Fruit fly (Drosophila melanogaster): ENCODE measurements around the gene CREG.

CREG gene

DNA sequence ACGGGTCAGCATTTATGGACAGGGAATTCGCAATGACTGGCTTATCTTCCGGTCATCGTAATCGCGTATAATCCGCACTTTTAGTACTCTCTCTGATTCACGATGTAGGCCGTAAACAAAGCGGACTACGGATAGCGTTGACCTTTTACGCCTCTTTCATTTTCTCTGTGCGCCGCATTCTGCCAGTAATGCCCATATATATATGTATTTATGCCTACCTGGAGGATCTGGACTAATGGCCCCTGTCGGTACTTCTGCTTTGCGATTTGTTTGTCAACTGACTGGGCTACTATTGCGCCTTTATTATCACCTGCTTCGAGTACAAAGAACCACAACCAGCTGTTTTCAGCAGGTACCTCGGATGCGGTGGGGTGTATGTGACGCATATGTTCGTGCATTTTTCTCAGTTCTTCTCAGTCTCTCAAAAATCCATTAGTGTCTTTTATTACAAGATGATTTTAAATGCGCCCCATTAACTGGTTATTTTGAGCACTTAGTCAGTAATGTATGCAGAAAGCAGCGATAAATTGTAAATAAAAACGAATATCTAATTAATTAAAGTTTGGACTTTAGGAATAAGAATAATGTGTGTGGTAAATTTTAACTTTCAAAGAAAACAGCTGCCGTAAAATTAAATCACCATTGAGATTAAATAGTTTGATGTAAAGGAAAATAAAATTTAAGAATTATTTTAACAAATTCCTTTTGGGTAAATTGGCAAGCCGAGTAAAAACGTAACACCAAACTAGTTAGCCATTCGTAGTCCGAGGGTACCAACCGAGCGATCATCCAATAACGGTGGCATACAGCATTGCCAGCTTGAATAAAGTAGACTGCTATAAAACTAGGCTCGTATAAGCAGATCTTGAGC lies at the start of gene CREG:
CREG (minus strand) TSS at position 323 of the 871 bp plus-strand sequence.
- TF ChIP-seq CG8478 (optimal IDR thresholded peaks at IDR 0.05) (no peak), CTCF (optimal IDR thresholded peaks at IDR 0.05) (no peak)

- TF ChIP-seq CTCF (optimal IDR thresholded peaks at IDR 0.05) (no peak), CG8478 (optimal IDR thresholded peaks at IDR 0.05) (no peak)
Observed at dm6 chr3R:17440628-17441027, 46.2 kb upstream of the CREG start, which contains the start of gene CG14331. Gene CG14331 (minus strand): TSS chr3R:17440728.

DNA sequence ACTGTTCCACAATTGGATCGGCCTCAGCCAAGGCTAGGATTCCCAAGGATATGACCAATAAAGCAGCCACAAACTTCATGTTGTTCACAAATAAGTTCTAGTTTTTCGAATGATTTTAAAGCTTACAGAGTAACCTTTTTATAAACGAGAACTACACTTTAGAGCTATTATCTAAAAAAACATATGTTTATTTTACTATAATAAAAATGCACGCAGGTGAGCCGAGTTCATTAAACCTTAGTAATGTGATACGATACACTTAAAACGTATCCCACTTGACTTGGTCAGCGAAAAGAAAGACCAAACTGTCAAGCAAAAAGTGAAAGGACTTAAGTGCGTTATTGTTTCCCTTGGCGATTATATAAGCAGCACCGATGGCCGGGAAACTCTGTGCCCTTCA lies 39.9 kb upstream of the CREG start, which contains the start of gene CG44090:
CG44090 (minus strand) TSS at position 101 of the 400 bp plus-strand sequence.
- TF ChIP-seq CTCF (optimal IDR thresholded peaks at IDR 0.05) (no peak), CG8478 (optimal IDR thresholded peaks at IDR 0.05) (no peak)

DNA sequence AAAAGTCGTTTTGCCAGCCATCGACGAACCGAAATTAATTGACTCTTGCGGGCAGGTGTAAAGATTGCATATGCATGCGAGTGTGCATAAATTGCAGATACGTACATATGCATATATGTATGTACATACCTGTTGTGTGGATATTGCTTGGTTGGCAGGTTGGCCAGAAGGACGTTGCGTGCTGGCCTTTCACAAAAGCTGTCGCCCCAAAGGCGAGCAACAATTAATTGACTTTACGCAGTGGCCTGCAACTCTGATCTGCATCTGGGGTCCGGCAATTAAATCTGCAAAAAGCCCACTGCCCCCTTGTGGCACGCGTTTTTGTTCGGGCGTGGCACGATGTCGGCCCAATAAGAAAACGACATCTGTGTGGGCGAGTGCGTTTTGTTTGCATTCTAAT lies 38.7 kb upstream of the CREG start:
- TF ChIP-seq CG8478 (optimal IDR thresholded peaks at IDR 0.05) (no peak), CTCF (optimal IDR thresholded peaks at IDR 0.05) (no peak)

- TF ChIP-seq CTCF (optimal IDR thresholded peaks at IDR 0.05), result no peak
- TF ChIP-seq CG8478 (optimal IDR thresholded peaks at IDR 0.05), result no peak
Observed at dm6 chr3R:17430481-17430880, 36.0 kb upstream of the CREG start.

DNA sequence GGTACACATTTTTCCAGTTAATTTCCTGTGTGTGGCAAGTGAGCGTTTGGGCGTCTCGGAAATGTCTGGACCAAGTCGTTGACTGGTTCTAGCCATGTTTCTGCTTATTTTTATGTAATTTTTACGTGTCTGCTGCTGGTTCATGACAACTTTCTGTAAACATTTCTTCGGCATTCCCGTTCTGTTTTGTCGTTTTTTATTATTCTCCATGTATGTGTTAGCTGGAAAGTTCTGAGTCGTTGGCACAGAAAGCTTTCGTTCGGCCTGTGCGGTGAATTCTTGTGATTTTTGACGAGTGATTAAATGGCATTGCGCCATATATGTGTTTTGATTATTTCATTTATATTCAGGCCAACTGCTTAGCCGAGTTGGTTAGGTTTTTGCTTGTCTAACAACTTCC lies 31.8 kb upstream of the CREG start:
- no peak for TF ChIP-seq CTCF (optimal IDR thresholded peaks at IDR 0.05)

DNA sequence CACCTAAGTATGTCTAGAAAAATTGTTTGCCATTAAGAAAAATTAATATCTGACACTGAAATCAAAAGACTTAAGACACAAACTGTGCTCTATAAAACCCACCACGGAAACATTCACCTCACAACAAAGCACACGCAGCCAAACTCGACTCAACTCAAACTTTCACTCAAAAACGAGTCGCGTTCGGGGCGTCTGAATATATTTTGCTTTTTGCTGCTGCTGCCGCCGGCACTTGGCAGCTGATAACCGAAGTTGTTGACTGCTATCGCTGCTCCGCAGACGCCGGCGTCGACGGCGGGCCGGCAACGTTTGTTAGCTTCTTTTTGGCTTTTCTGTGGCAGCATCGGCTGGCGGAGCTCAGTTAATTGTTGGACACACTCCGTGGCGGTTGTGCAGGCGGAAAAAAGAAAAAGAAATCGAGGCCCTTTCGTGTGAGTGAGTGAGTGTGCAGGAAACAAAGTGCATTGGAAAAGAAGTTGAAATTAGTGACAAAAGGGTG lies 31.0 kb upstream of the CREG start, which contains the start of gene cysu:
cysu (plus strand) TSS at position 352 of the 499 bp plus-strand sequence.
- TF ChIP-seq CG8478 (optimal IDR thresholded peaks at IDR 0.05), result no peak

dm6 chr3R:17422102-17422501 lies 27.7 kb upstream of the CREG start, which contains the start of gene CG14332:
Gene CG14332 (minus strand): TSS chr3R:17422202.
- TF ChIP-seq CTCF (optimal IDR thresholded peaks at IDR 0.05) (no peak), CG8478 (optimal IDR thresholded peaks at IDR 0.05) (no peak)

dm6 chr3R:17420338-17420737 lies 25.9 kb upstream of the CREG start, which contains the start of gene CG42835:
Gene CG42835 (plus strand): TSS chr3R:17420638.
- no peak for TF ChIP-seq CTCF (optimal IDR thresholded peaks at IDR 0.05)
- no peak for TF ChIP-seq CG8478 (optimal IDR thresholded peaks at IDR 0.05)

- TF ChIP-seq CG8478 (optimal IDR thresholded peaks at IDR 0.05), result no peak
- TF ChIP-seq CTCF (optimal IDR thresholded peaks at IDR 0.05), result no peak
Observed at dm6 chr3R:17418459-17418858, 24.0 kb upstream of the CREG start, which contains the start of gene CG42834. Gene CG42834 (plus strand): TSS chr3R:17418759.

dm6 chr3R:17417167-17417566 lies 22.7 kb upstream of the CREG start, which contains the start of gene CG33333:
Gene CG33333 (plus strand): TSS chr3R:17417467.
- TF ChIP-seq CTCF (optimal IDR thresholded peaks at IDR 0.05) (no peak), CG8478 (optimal IDR thresholded peaks at IDR 0.05) (no peak)

DNA sequence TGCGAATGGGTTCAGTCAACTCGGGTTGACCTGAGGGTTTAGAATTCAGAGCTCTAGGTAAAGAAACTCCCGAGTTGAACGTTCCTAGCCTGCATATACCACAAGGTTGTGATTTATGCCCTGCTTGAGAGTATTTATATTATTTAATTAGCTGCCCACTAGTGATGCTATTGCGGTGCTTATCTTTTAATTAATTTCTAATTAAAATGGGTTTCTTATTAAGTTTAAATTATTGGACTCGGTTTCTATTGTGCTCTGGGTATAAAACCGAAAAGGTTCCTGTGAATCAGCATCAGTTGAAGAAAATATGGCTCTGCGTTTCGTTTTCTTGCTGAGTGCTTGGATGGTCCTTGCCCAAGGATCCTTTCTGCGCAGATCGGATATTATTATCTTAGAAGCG lies 21.0 kb upstream of the CREG start, which contains the start of gene CG5866:
CG5866 (plus strand) TSS at position 301 of the 400 bp plus-strand sequence.
- TF ChIP-seq CG8478 (optimal IDR thresholded peaks at IDR 0.05) (no peak), CTCF (optimal IDR thresholded peaks at IDR 0.05) (no peak)

DNA sequence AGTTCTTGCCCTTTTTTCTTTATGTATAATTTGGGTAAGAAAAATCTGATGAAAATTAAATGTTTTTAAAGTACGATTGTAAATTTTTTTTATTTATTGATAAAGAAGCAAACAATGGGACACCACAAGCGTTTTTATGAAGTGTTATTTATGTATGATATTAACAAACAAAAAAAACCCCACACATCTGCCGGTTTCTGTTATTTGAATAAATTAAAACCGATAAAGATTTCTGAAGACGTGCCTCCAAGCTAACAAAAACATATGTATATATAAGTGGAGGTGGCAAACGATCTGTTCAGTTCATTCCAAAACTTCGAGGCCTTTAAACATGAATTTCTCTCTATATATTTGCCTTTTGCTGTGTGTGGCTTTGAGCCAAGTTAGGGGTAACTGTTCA lies 19.2 kb upstream of the CREG start, which contains the start of gene CG42822:
CG42822 (plus strand) TSS at position 301 of the 400 bp plus-strand sequence.
- TF ChIP-seq CG8478 (optimal IDR thresholded peaks at IDR 0.05) (no peak), CTCF (optimal IDR thresholded peaks at IDR 0.05) (no peak)

DNA sequence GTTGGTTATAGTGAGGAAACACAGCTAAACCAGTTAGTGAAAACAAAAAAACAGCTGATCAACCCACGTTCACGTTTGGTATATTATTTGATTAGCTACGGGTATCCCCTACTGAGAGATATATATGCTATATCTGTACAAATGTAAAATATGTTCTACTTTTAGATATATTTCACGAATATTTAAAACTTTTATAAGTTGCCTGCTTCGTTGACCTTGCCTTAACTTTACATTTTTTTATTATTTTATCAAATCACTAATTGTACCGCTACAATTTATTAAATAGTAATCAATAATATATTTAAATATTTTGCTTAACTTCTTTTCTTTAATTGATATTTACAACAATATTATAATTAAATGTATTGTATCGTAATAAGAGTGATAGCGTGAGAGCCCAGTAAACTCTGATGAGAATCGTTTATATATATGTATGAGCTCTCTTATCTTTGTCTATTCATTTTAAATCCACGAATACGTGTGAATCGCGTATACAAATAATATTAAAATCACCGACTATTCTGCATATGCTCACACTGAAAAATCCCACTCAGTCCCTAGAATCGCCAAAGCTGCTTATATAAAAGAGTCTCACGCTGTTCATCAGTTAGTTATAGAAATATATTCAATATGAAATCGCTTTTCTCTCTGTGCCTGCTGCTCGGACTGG lies 18.2 kb upstream of the CREG start, which contains the start of gene CG42821:
CG42821 (plus strand) TSS at position 620 of the 670 bp plus-strand sequence.
- TF ChIP-seq CTCF (optimal IDR thresholded peaks at IDR 0.05), result no peak

- TF ChIP-seq CG8478 (optimal IDR thresholded peaks at IDR 0.05) (no peak), CTCF (optimal IDR thresholded peaks at IDR 0.05) (no peak)
Observed at dm6 chr3R:17410808-17411207, 16.4 kb upstream of the CREG start, which contains the start of gene CG5863. Gene CG5863 (plus strand): TSS chr3R:17411108.
